Worm (Caenorhabditis elegans) whole organism, late embryonic: ENCODE data around the gene zig-10.

ENCODE experiments used
- K02D7.2 ChIP-seq: sonication (generic microtip); optimal IDR thresholded peaks from 2 replicates; lab custom pipeline; 2017; ENCODE audit warnings: mild to moderate bottlenecking, missing genetic modification characterization, missing compliant biosample characterization
- T23F11.4 ChIP-seq: fragments of 200-800 bp; sonication (Bioruptor generic); optimal IDR thresholded peaks from 2 replicates; lab custom pipeline; 2018; ENCODE audit warnings: mild to moderate bottlenecking, missing genetic modification characterization, missing compliant biosample characterization
- ahr-1 ChIP-seq: sonication (generic microtip); optimal IDR thresholded peaks from 2 replicates; lab custom pipeline; 2016; ENCODE audit warnings: missing genetic modification characterization, missing compliant biosample characterization
- ama-1 ChIP-seq: fragments of 150-350 bp; optimal IDR thresholded peaks from 2 replicates; lab custom pipeline; 2014
- ceh-14 ChIP-seq: sonication (generic microtip); optimal IDR thresholded peaks from 2 replicates; lab custom pipeline; 2016; ENCODE audit warnings: missing genotype, missing genetic modification characterization, missing compliant biosample characterization
- ceh-18 ChIP-seq: sonication (generic microtip); optimal IDR thresholded peaks from 2 replicates; lab custom pipeline; 2016; ENCODE audit warnings: missing genetic modification characterization, missing compliant biosample characterization
- ceh-22 ChIP-seq: sonication (generic microtip); optimal IDR thresholded peaks from 2 replicates; lab custom pipeline; 2017; ENCODE audit warnings: missing biosample characterization, missing genetic modification characterization
- ceh-24 ChIP-seq: sonication (generic microtip); optimal IDR thresholded peaks from 2 replicates; lab custom pipeline; 2016; ENCODE audit warnings: mild to moderate bottlenecking, missing genetic modification characterization, missing compliant biosample characterization
- ceh-30 ChIP-seq: fragments of 150-350 bp; optimal IDR thresholded peaks from 2 replicates; lab custom pipeline; 2014; ENCODE audit warnings: missing biosample characterization, missing genetic modification characterization
- ceh-31 ChIP-seq: sonication (generic microtip); optimal IDR thresholded peaks from 2 replicates; lab custom pipeline; 2016; ENCODE audit warnings: missing genetic modification characterization, missing compliant biosample characterization
- ceh-34 ChIP-seq: sonication (generic microtip); optimal IDR thresholded peaks from 2 replicates; lab custom pipeline; 2016; ENCODE audit warnings: mild to moderate bottlenecking, missing genetic modification characterization, missing compliant biosample characterization
- ceh-45 ChIP-seq: fragments of 200-800 bp; sonication (Bioruptor generic); IDR thresholded peaks from 2 replicates; pipeline ENCODE4 v1.3.6; 2022; ENCODE audit warnings: missing genetic modification reagents, missing genetic modification characterization, missing compliant biosample characterization
- ceh-9 ChIP-seq: sonication (generic microtip); optimal IDR thresholded peaks from 2 replicates; lab custom pipeline; 2016; ENCODE audit warnings: mild to moderate bottlenecking, missing genetic modification characterization, inconsistent platforms, missing compliant biosample characterization
- dmd-4 ChIP-seq: sonication (generic microtip); optimal IDR thresholded peaks from 2 replicates; lab custom pipeline; 2016; ENCODE audit warnings: borderline replicate concordance, missing genetic modification characterization, missing compliant biosample characterization
- elt-2 ChIP-seq: sonication (generic microtip); optimal IDR thresholded peaks from 2 replicates; lab custom pipeline; 2016; ENCODE audit warnings: missing genetic modification reagents, missing genetic modification characterization, missing compliant biosample characterization
- ets-4 ChIP-seq: sonication (generic microtip); optimal IDR thresholded peaks from 2 replicates; lab custom pipeline; 2016; ENCODE audit warnings: missing genetic modification characterization, missing compliant biosample characterization
- fkh-10 ChIP-seq: fragments of 150-350 bp; optimal IDR thresholded peaks from 2 replicates; lab custom pipeline; 2014; ENCODE audit warnings: missing biosample characterization, missing genetic modification reagents, missing genetic modification characterization
- gmeb-2 ChIP-seq: sonication (generic microtip); optimal IDR thresholded peaks from 2 replicates; lab custom pipeline; 2016; ENCODE audit warnings: missing genetic modification characterization, inconsistent platforms, missing compliant biosample characterization
- hlh-13 ChIP-seq: fragments of 200-800 bp; sonication (Bioruptor generic); optimal IDR thresholded peaks from 2 replicates; lab custom pipeline; 2018; ENCODE audit warnings: mild to moderate bottlenecking, missing genetic modification characterization, missing compliant biosample characterization
- hlh-30 ChIP-seq: sonication (generic microtip); optimal IDR thresholded peaks from 2 replicates; lab custom pipeline; 2017; ENCODE audit warnings: antibody characterized with exemption, missing genetic modification characterization, missing compliant biosample characterization; ENCODE audit not compliant: insufficient read depth
- hlh-6 ChIP-seq: sonication (generic microtip); optimal IDR thresholded peaks from 2 replicates; lab custom pipeline; 2016; ENCODE audit warnings: missing genotype, missing genetic modification characterization, missing compliant biosample characterization
- lim-6 ChIP-seq: sonication (generic microtip); optimal IDR thresholded peaks from 2 replicates; lab custom pipeline; 2016; ENCODE audit warnings: missing genetic modification characterization, missing compliant biosample characterization
- madf-2 ChIP-seq: sonication (generic microtip); optimal IDR thresholded peaks from 2 replicates; lab custom pipeline; 2017; ENCODE audit warnings: missing genetic modification characterization, missing compliant biosample characterization
- mec-3 ChIP-seq: sonication (generic microtip); optimal IDR thresholded peaks from 2 replicates; lab custom pipeline; 2016; ENCODE audit warnings: borderline replicate concordance, missing genetic modification characterization, missing compliant biosample characterization
- nhr-11 ChIP-seq: fragments of 150-350 bp; optimal IDR thresholded peaks from 2 replicates; lab custom pipeline; 2014; ENCODE audit warnings: missing biosample characterization, missing genetic modification characterization
- npax-4 ChIP-seq: sonication (generic microtip); optimal IDR thresholded peaks from 2 replicates; lab custom pipeline; 2016; ENCODE audit warnings: missing genetic modification characterization, missing compliant biosample characterization
- pat-9 ChIP-seq: fragments of 200-800 bp; sonication (Bioruptor generic); optimal IDR thresholded peaks from 2 replicates; lab custom pipeline; 2018; ENCODE audit warnings: mild to moderate bottlenecking, missing genetic modification characterization, moderate library complexity, missing compliant biosample characterization
- pros-1 ChIP-seq: fragments of 150-350 bp; optimal IDR thresholded peaks from 2 replicates; lab custom pipeline; 2014; ENCODE audit warnings: missing biosample characterization, missing genetic modification reagents, missing genetic modification characterization
- ref-2 ChIP-seq: sonication (generic microtip); optimal IDR thresholded peaks from 2 replicates; lab custom pipeline; 2016; ENCODE audit warnings: missing genetic modification characterization, missing compliant biosample characterization
- rnt-1 ChIP-seq: sonication (generic microtip); optimal IDR thresholded peaks from 2 replicates; lab custom pipeline; 2016; ENCODE audit warnings: missing genetic modification characterization, missing compliant biosample characterization
- sox-4 ChIP-seq: sonication (generic microtip); optimal IDR thresholded peaks from 2 replicates; lab custom pipeline; 2017; ENCODE audit warnings: mild to moderate bottlenecking, missing genetic modification characterization, inconsistent platforms, missing compliant biosample characterization
- tbx-2 ChIP-seq: sonication (generic microtip); optimal IDR thresholded peaks from 2 replicates; lab custom pipeline; 2016; ENCODE audit warnings: missing genetic modification characterization, missing compliant biosample characterization
- unc-42 ChIP-seq: sonication (generic microtip); optimal IDR thresholded peaks from 2 replicates; lab custom pipeline; 2016; ENCODE audit warnings: missing genotype, missing genetic modification characterization, missing compliant biosample characterization
- unc-55 ChIP-seq: sonication (generic microtip); optimal IDR thresholded peaks from 2 replicates; lab custom pipeline; 2017; ENCODE audit warnings: missing biosample characterization, missing genetic modification reagents, missing genetic modification characterization
- unc-86 ChIP-seq: sonication (generic microtip); optimal IDR thresholded peaks from 2 replicates; lab custom pipeline; 2016; ENCODE audit warnings: missing genetic modification characterization, missing compliant biosample characterization

zig-10 gene

DNA sequence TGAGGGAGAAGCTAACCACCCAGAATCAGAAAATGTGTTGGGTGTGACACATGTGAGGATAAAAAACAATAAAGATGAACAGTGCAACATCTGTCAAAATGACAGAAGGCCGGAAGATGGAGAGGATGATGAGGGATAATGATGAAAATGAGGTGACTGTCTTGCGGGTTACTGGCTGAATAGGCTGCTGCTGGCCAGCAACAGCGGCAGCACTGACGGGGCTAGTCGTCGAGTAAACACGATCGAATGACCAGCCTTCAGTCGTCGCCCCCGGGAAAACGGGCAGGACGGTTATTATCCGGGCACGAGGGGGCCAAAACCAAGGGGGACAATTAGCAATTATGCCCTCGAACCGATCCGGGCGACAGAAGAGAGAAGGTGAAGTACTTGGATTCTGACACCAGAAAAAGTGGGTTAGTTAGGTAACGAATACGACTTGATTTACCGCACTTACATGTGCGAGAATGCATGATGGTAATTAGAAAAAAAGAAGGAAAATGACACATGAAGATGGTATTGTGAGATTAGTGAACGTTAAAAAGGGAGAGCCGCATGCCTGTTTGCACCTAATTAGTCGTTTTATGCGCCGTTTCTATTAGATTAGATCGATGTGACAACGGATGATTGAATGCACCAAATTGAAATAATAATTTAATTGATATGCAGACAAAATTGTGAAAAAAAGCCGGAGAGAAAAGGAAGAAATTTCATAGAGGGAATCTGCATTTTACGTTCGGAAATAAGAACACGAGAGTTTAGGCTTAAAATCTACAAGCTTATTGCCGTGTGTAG, 13.3 kb downstream of the zig-10 start (continued):
- TF ChIP-seq sox-4 (tag; lab: Kevin White, UChicago) (no peak), fkh-10 (GFP tag; lab: Kevin White, UChicago) (no peak), elt-2 (tag; lab: Kevin White, UChicago) (no peak), lim-6 (tag; lab: Kevin White, UChicago) (no peak), gmeb-2 (tag; lab: Kevin White, UChicago) (no peak), T23F11.4 (GFP tag; lab: Kevin White, UChicago) (no peak)

DNA sequence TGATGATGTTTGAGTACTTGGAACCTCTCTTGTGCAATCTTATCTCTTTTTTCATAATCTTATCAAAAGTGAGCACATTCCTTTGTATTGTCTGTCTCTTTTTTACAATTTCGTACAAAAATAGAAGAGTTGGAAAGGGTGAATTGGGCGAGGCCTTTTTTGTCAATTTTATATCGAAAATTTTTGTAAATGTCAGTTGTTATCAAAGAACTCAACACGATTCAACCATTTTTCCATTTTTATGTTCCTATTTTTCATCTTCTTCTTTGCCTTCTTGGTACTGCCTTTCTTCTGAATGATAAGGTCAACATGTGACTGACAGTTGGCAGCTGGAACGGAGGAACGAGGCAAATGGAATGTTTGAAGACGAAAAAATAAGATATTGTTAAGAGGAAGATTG, 15.3 kb downstream of the zig-10 start:
- TF ChIP-seq unc-42 (tag; lab: Kevin White, UChicago) (no peak), elt-2 (tag; lab: Kevin White, UChicago) (peak; percentile 76), ahr-1 (tag; lab: Kevin White, UChicago) (no peak)

ce11 chrII:6417999-6418398, 19.5 kb downstream of the zig-10 start:
- TF ChIP-seq hlh-13: no peak
- TF ChIP-seq ceh-31: peak; percentile 39
- peak; percentile 46 for TF ChIP-seq tbx-2 (tag; lab: Kevin White, UChicago)
- TF ChIP-seq unc-86 (tag; lab: Kevin White, UChicago): no peak
- TF ChIP-seq elt-2 (tag; lab: Kevin White, UChicago): peak; percentile 3
- TF ChIP-seq ceh-34: peak; percentile 34
- TF ChIP-seq npax-4 (tag; lab: Kevin White, UChicago): no peak
- no peak for TF ChIP-seq madf-2 (tag; lab: Kevin White, UChicago)
- TF ChIP-seq ref-2: peak; percentile 49
- no peak for TF ChIP-seq fkh-10 (GFP tag; lab: Kevin White, UChicago)

ce11 chrII:6419163-6419562, 20.7 kb downstream of the zig-10 start:
- TF ChIP-seq ceh-18 (tag; lab: Kevin White, UChicago): no peak
- no peak for TF ChIP-seq hlh-13
- no peak for TF ChIP-seq ceh-14
- TF ChIP-seq elt-2 (tag; lab: Kevin White, UChicago): no peak
- TF ChIP-seq nhr-11 (tag; lab: Kevin White, UChicago): no peak
- no peak for TF ChIP-seq ets-4 (tag; lab: Kevin White, UChicago)
- no peak for TF ChIP-seq pat-9
- no peak for TF ChIP-seq ceh-9 (tag; lab: Kevin White, UChicago)
- no peak for TF ChIP-seq ceh-30
- TF ChIP-seq ceh-24 (tag; lab: Kevin White, UChicago): no peak
- no peak for TF ChIP-seq dmd-4 (tag; lab: Kevin White, UChicago)
- TF ChIP-seq hlh-30 (tag; lab: Kevin White, UChicago): no peak
- TF ChIP-seq sox-4 (tag; lab: Kevin White, UChicago): no peak
- TF ChIP-seq, all 69 proteins: peak for 0

DNA sequence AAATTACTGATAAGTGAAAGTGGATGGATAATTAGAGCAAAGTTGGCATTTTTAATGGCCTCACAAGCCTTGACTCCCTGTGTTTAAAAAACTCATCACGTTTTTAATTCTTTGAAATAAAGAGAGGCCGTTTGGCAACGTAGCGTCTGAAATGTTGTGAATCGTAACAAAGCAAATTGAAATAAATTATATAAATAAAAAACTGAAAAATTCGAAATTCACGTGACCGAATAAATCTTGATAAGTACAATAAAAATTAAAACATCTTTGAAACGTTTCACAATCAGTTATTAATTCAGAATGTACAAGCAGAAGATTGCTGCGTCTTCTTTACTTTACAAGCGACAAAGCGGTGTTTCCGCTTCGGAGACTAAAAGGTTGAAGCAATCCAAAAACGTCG, 24.3 kb downstream of the zig-10 start, which contains the start of gene K03H9.3:
Gene K03H9.3 (plus strand): TSS at position 301 of the 400 bp plus-strand sequence.
- TF ChIP-seq hlh-6 (tag; lab: Kevin White, UChicago) (no peak), rnt-1 (tag; lab: Kevin White, UChicago) (no peak), unc-55 (GFP tag; lab: Kevin White, UChicago) (no peak), ama-1 (lab: Kevin White, UChicago) (no peak), pat-9 (no peak), ceh-22 (tag; lab: Kevin White, UChicago) (no peak), ceh-45 (GFP tag; lab: Robert Waterston, UW) (no peak), ets-4 (tag; lab: Kevin White, UChicago) (no peak), ceh-9 (tag; lab: Kevin White, UChicago) (no peak), dmd-4 (tag; lab: Kevin White, UChicago) (no peak), elt-2 (tag; lab: Kevin White, UChicago) (no peak), pros-1 (tag; lab: Kevin White, UChicago) (no peak), K02D7.2 (tag; lab: Kevin White, UChicago) (no peak), mec-3 (no peak)
